Fruit fly (Drosophila melanogaster): ENCODE results near the gene Rbp9.
A peak's percentile ranks its signal among the peaks of the same experiment; 100 is the strongest.

The Rbp9 gene

DNA sequence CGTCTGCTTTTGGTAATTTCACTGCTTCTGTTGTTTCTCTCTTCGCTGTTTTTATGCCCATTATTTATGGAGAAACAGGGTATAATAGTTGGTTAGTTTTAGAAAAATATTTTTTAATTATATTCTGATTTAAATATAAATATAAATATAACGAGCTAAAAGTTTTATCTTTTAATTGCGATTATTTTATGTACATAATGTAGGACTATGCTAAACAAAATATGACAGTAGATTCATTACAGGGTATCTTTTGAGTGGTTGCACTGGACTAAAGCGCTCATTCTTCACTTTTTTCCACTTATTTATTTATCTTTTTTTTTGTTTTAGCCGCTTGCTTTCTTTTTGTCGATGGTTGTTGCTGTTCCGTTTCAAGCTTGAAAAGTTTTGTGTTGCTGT is 49.5 kb upstream of the Rbp9 start (continued):
- TF ChIP-seq phol (tag; optimal IDR thresholded peaks at IDR 0.05) (peak; percentile 53), CG14965 (GFP tag; optimal IDR thresholded peaks at IDR 0.05; ENCODE audit: borderline replicate concordance) (no peak), CrebB (tag; optimal IDR thresholded peaks at IDR 0.05) (no peak), CG2875 (GFP tag; optimal IDR thresholded peaks at IDR 0.05) (peak; percentile 12), CG7357 (GFP tag; IDR thresholded peaks at IDR 0.05) (no peak), CG10267 (tag; optimal IDR thresholded peaks at IDR 0.05) (peak; percentile 51), CG4854 (GFP tag; optimal IDR thresholded peaks at IDR 0.05) (no peak), Nf-YB (GFP tag; optimal IDR thresholded peaks at IDR 0.05) (no peak), corto (GFP tag; optimal IDR thresholded peaks at IDR 0.05) (no peak), CG7987 (GFP tag; optimal IDR thresholded peaks at IDR 0.05) (no peak), CG8359 (GFP tag; optimal IDR thresholded peaks at IDR 0.05; ENCODE audit: borderline replicate concordance) (no peak), CG15269 (tag; optimal IDR thresholded peaks at IDR 0.05) (peak; percentile 69), CG6813 (GFP tag; optimal IDR thresholded peaks at IDR 0.05) (no peak), CG13287 (GFP tag; IDR thresholded peaks at IDR 0.05; ENCODE audit: partially characterized antibody) (no peak), mirr (GFP tag; optimal IDR thresholded peaks at IDR 0.05) (no peak), Dfd (GFP tag; optimal IDR thresholded peaks at IDR 0.05) (no peak), tin (GFP tag; optimal IDR thresholded peaks at IDR 0.05) (no peak), gcm2 (GFP tag; optimal IDR thresholded peaks at IDR 0.05) (no peak), CG2120 (GFP tag; optimal IDR thresholded peaks at IDR 0.05) (peak; percentile 34), Adf1 (GFP tag; IDR thresholded peaks at IDR 0.05) (no peak), dan (GFP tag; IDR thresholded peaks at IDR 0.05) (no peak), CG13296 (GFP tag; optimal IDR thresholded peaks at IDR 0.05) (no peak), CG7839 (tag; optimal IDR thresholded peaks at IDR 0.05) (peak; percentile 66), CG33213 (GFP tag; optimal IDR thresholded peaks at IDR 0.05) (no peak), YL-1 (GFP tag; optimal IDR thresholded peaks at IDR 0.05) (no peak), slou (GFP tag; optimal IDR thresholded peaks at IDR 0.05) (no peak), Hmx (GFP tag; optimal IDR thresholded peaks at IDR 0.05) (no peak), lov (optimal IDR thresholded peaks at IDR 0.05) (no peak), lov (GFP tag; IDR thresholded peaks at IDR 0.05) (no peak), CG2129 (GFP tag; IDR thresholded peaks at IDR 0.05; ENCODE audit: partially characterized antibody) (no peak), eve (GFP tag; optimal IDR thresholded peaks at IDR 0.05) (no peak), sisA (GFP tag; IDR thresholded peaks at IDR 0.05) (no peak; the same call in none of the 2 replicates), zfh1 (GFP tag; IDR thresholded peaks at IDR 0.05) (peak; percentile 33; the same call in 1 of the 3 replicates), CG31388 (GFP tag; optimal IDR thresholded peaks at IDR 0.05) (no peak), HLHmδ (GFP tag; optimal IDR thresholded peaks at IDR 0.05) (no peak), Ptx1 (GFP tag; IDR thresholded peaks at IDR 0.05) (peak; percentile 65), CG4424 (GFP tag; optimal IDR thresholded peaks at IDR 0.05) (no peak), CG15514 (GFP tag; optimal IDR thresholded peaks at IDR 0.05) (no peak), Fer2 (tag; optimal IDR thresholded peaks at IDR 0.05) (no peak), peb (GFP tag; IDR thresholded peaks at IDR 0.05) (no peak), CG10366 (GFP tag; IDR thresholded peaks at IDR 0.05) (peak; percentile 60), Eip74EF (GFP tag; optimal IDR thresholded peaks at IDR 0.05) (peak in 1 of 2 experiments; percentile 18), CG2889 (GFP tag; IDR thresholded peaks at IDR 0.05) (0 out of 3 replicates have a peak, but pooled peaks have one; percentile 17), dimm (GFP tag; IDR thresholded peaks at IDR 0.05) (peak; percentile 24; the same call in 1 of the 2 replicates), CG31441 (GFP tag; IDR thresholded peaks at IDR 0.05) (peak; percentile 68), CG12219 (GFP tag; optimal IDR thresholded peaks at IDR 0.05) (no peak), CG2199 (GFP tag; IDR thresholded peaks at IDR 0.05) (no peak), CG8290 (GFP tag; optimal IDR thresholded peaks at IDR 0.05) (no peak), CG8290 (tag; optimal IDR thresholded peaks at IDR 0.05) (no peak), lilli (GFP tag; optimal IDR thresholded peaks at IDR 0.05) (peak; percentile 52), Chrac-16 (GFP tag; optimal IDR thresholded peaks at IDR 0.05) (peak; percentile 29), CG9797 (GFP tag; optimal IDR thresholded peaks at IDR 0.05) (no peak)

Measured in whole organism, embryonic.